Fruit fly (Drosophila melanogaster) whole organism, embryonic: ENCODE data around the gene CG3368.

Experiments used
- Awh ChIP-seq: fragments of 200-800 bp; sonication (Bioruptor generic); IDR thresholded peaks from 2 replicates; pipeline ENCODE4, ENCODE4 v1.3.6; 2022; ENCODE audit warnings: missing biosample characterization, missing genetic modification characterization
- CG11456 ChIP-seq: fragments of 200-800 bp; sonication (Bioruptor generic); IDR thresholded peaks from 3 replicates; pipeline ENCODE4 v1.3.6; 2022; ENCODE audit warnings: missing biosample characterization, missing genetic modification characterization
- CG13894 ChIP-seq: fragments of 200-800 bp; sonication (Bioruptor generic); optimal IDR thresholded peaks from 3 replicates; lab custom pipeline; 2018; ENCODE audit warnings: missing biosample characterization, mild to moderate bottlenecking, missing genetic modification characterization, moderate library complexity
- CG14014 ChIP-seq: fragments of 200-800 bp; sonication (Bioruptor generic); IDR thresholded peaks from 2 replicates; pipeline ENCODE4 v1.3.6; 2022; ENCODE audit warnings: missing biosample characterization, missing genetic modification characterization
- CG14050 ChIP-seq: fragments of 200-800 bp; sonication (Bioruptor generic); IDR thresholded peaks from 3 replicates; pipeline ENCODE4 v1.3.6; 2022; ENCODE audit warnings: missing biosample characterization, missing genetic modification characterization
- CG15514 ChIP-seq: fragments of 200-800 bp; sonication (Bioruptor generic); optimal IDR thresholded peaks from 3 replicates; lab custom pipeline; 2017; ENCODE audit warnings: missing biosample characterization, missing genetic modification characterization, mild to moderate bottlenecking, moderate library complexity, missing genetic modification reagents
- CG16815 ChIP-seq: fragments of 200-800 bp; sonication (Bioruptor generic); optimal IDR thresholded peaks from 3 replicates; lab custom pipeline; 2017; ENCODE audit warnings: missing biosample characterization, mild to moderate bottlenecking, missing genetic modification characterization
- CG17912 ChIP-seq: fragments of 200-800 bp; sonication (Bioruptor generic); optimal IDR thresholded peaks from 2 replicates; lab custom pipeline; 2018; ENCODE audit warnings: missing biosample characterization, mild to moderate bottlenecking, missing genetic modification characterization
- CG2712 ChIP-seq: fragments of 200-800 bp; optimal IDR thresholded peaks from 3 replicates; lab custom pipeline; 2019; ENCODE audit warnings: missing biosample characterization, mild to moderate bottlenecking, missing genetic modification characterization, moderate library complexity
- CG3407 ChIP-seq: fragments of 200-800 bp; sonication (Bioruptor generic); optimal IDR thresholded peaks from 2 replicates; lab custom pipeline; 2018; ENCODE audit warnings: missing biosample characterization, mild to moderate bottlenecking, missing genetic modification characterization
- CG34376 ChIP-seq: fragments of 200-800 bp; sonication (Bioruptor generic); optimal IDR thresholded peaks from 2 replicates; lab custom pipeline; 2018; ENCODE audit warnings: missing biosample characterization, mild to moderate bottlenecking, missing genetic modification characterization
- CG4854 ChIP-seq: fragments of 200-800 bp; sonication (Bioruptor generic); optimal IDR thresholded peaks from 2 replicates; lab custom pipeline; 2016; ENCODE audit warnings: missing biosample characterization, missing genetic modification characterization, inconsistent platforms
- CG5180 ChIP-seq: fragments of 200-800 bp; sonication (Bioruptor generic); optimal IDR thresholded peaks from 3 replicates; lab custom pipeline; 2017; ENCODE audit warnings: missing biosample characterization, missing genetic modification characterization, mild to moderate bottlenecking, moderate library complexity, missing genetic modification reagents
- CG6272 ChIP-seq: fragments of 200-800 bp; sonication (Bioruptor generic); IDR thresholded peaks from 2 replicates; pipeline ENCODE4 v1.3.6; 2022; ENCODE audit warnings: missing biosample characterization, missing genetic modification characterization
- CG6854 ChIP-seq: fragments of 200-800 bp; sonication (Bioruptor generic); optimal IDR thresholded peaks from 3 replicates; lab custom pipeline; 2017; ENCODE audit warnings: missing biosample characterization, mild to moderate bottlenecking, missing genetic modification characterization
- CG7839 ChIP-seq: fragments of 200-800 bp; sonication (Bioruptor generic); optimal IDR thresholded peaks from 3 replicates; lab custom pipeline; 2018; ENCODE audit warnings: missing biosample characterization, mild to moderate bottlenecking, missing genetic modification characterization, moderate library complexity
- CG8089 ChIP-seq: fragments of 200-800 bp; sonication (Bioruptor generic); optimal IDR thresholded peaks from 3 replicates; lab custom pipeline; 2016; ENCODE audit warnings: missing biosample characterization, missing genetic modification characterization
- E2f2 ChIP-seq: fragments of 200-800 bp; sonication (Bioruptor generic); IDR thresholded peaks from 2 replicates; pipeline ENCODE4 v1.3.6; 2022; ENCODE audit warnings: missing biosample characterization, missing genetic modification characterization
- Hand ChIP-seq: fragments of 200-800 bp; sonication (Bioruptor generic); optimal IDR thresholded peaks from 2 replicates; lab custom pipeline; 2017; ENCODE audit warnings: mild to moderate bottlenecking, missing biosample characterization, missing genetic modification reagents, missing genetic modification characterization
- Lhr ChIP-seq: fragments of 200-800 bp; sonication (Bioruptor generic); optimal IDR thresholded peaks from 3 replicates; lab custom pipeline; 2017; ENCODE audit warnings: mild to moderate bottlenecking, missing biosample characterization, missing genetic modification reagents, missing genetic modification characterization
- Lim3 ChIP-seq: fragments of 200-800 bp; sonication (Bioruptor generic); IDR thresholded peaks from 2 replicates; pipeline ENCODE4 v1.3.6; 2022; ENCODE audit warnings: missing biosample characterization, missing genetic modification characterization
- MBD-R2 ChIP-seq: fragments of 200-800 bp; sonication (Bioruptor generic); IDR thresholded peaks from 2 replicates; pipeline ENCODE4 v1.3.6; 2022; ENCODE audit warnings: missing biosample characterization, missing genetic modification characterization
- MESR4 ChIP-seq: fragments of 200-800 bp; sonication (Bioruptor generic); optimal IDR thresholded peaks from 2 replicates; lab custom pipeline; 2018; ENCODE audit warnings: missing biosample characterization, mild to moderate bottlenecking, missing genetic modification characterization, moderate library complexity
- Med ChIP-seq: fragments of 200-800 bp; sonication (Bioruptor generic); peaks from one replicate; lab custom pipeline; 2016; ENCODE audit warnings: missing biosample characterization, missing genetic modification characterization, mild to moderate bottlenecking, inconsistent platforms, moderate library complexity
- Neu2 ChIP-seq: fragments of 200-800 bp; sonication (Bioruptor generic); optimal IDR thresholded peaks from 3 replicates; lab custom pipeline; 2016; ENCODE audit warnings: missing biosample characterization, missing genetic modification characterization, borderline replicate concordance
- Oli ChIP-seq: fragments of 200-800 bp; sonication (Bioruptor generic); optimal IDR thresholded peaks from 2 replicates; lab custom pipeline; 2018; ENCODE audit warnings: missing biosample characterization, mild to moderate bottlenecking, missing genetic modification characterization, moderate library complexity
- Scr ChIP-seq: fragments of 200-800 bp; sonication (Bioruptor generic); IDR thresholded peaks from 2 replicates; pipeline ENCODE4 v1.3.6; 2022; ENCODE audit warnings: missing biosample characterization, missing genetic modification characterization; ENCODE audit not compliant: partially characterized antibody
- Ssrp ChIP-seq: fragments of 200-800 bp; sonication (Bioruptor generic); optimal IDR thresholded peaks from 2 replicates; lab custom pipeline; 2018; ENCODE audit warnings: missing biosample characterization, mild to moderate bottlenecking, missing genetic modification characterization, moderate library complexity
- Tbp ChIP-seq: fragments of >200 bp; optimal IDR thresholded peaks from 2 replicates; lab custom pipeline; 2018; ENCODE audit warnings: missing biosample characterization, missing genetic modification characterization
- ac ChIP-seq: fragments of 200-800 bp; sonication (Bioruptor generic); optimal IDR thresholded peaks from 3 replicates; lab custom pipeline; 2017; ENCODE audit warnings: missing biosample characterization, mild to moderate bottlenecking, missing genetic modification characterization
- amos ChIP-seq: fragments of 200-800 bp; sonication (Bioruptor generic); IDR thresholded peaks from 2 replicates; pipeline ENCODE4 v1.3.6; 2022; ENCODE audit warnings: missing biosample characterization, missing genetic modification characterization; ENCODE audit not compliant: partially characterized antibody
- ci ChIP-seq: fragments of 200-800 bp; sonication (Bioruptor generic); IDR thresholded peaks from 3 replicates; pipeline ENCODE4 v1.3.6; 2022; ENCODE audit warnings: missing biosample characterization, missing genetic modification characterization
- crol ChIP-seq: fragments of 200-800 bp; sonication (Bioruptor generic); IDR thresholded peaks from 2 replicates; pipeline ENCODE4 v1.3.6; 2022; ENCODE audit warnings: missing biosample characterization, missing genetic modification characterization
- crp ChIP-seq, 2 experiments: fragments of 200-800 bp; sonication (Bioruptor generic); optimal IDR thresholded peaks; 2 replicates in 1 of 2; 3 replicates in 1 of 2; lab custom pipeline; 2017; ENCODE audit warnings: missing biosample characterization in 2 of 2, missing genetic modification characterization in 2 of 2, mild to moderate bottlenecking in 1 of 2, moderate library complexity in 1 of 2
- disco-r ChIP-seq: fragments of 200-800 bp; sonication (Bioruptor generic); optimal IDR thresholded peaks from 2 replicates; lab custom pipeline; 2016; ENCODE audit warnings: missing biosample characterization, missing genetic modification characterization
- dm ChIP-seq: fragments of 200-800 bp; sonication (Bioruptor generic); optimal IDR thresholded peaks from 3 replicates; lab custom pipeline; 2016; ENCODE audit warnings: missing biosample characterization, missing genetic modification characterization
- dpn ChIP-seq, 2 experiments: fragments of 200-800 bp; sonication (Bioruptor generic); optimal IDR thresholded peaks; 3 replicates each; lab custom pipeline; 2016; ENCODE audit warnings: missing biosample characterization in 2 of 2, missing genetic modification characterization in 2 of 2
- fu2 ChIP-seq: fragments of 200-800 bp; sonication (Bioruptor generic); optimal IDR thresholded peaks from 2 replicates; lab custom pipeline; 2016; ENCODE audit warnings: missing biosample characterization, missing genetic modification characterization
- gce ChIP-seq: fragments of 200-800 bp; sonication (Bioruptor generic); IDR thresholded peaks from 3 replicates; pipeline ENCODE4 v1.3.6; 2022; ENCODE audit warnings: missing biosample characterization, missing genetic modification characterization
- hbn ChIP-seq: fragments of 200-800 bp; sonication (Bioruptor generic); IDR thresholded peaks from 2 replicates; pipeline ENCODE4 v1.3.6; 2022; ENCODE audit warnings: missing biosample characterization, missing genetic modification characterization; ENCODE audit not compliant: partially characterized antibody
- mirr ChIP-seq: fragments of 200-800 bp; sonication (Bioruptor generic); optimal IDR thresholded peaks from 3 replicates; lab custom pipeline; 2018; ENCODE audit warnings: missing biosample characterization, mild to moderate bottlenecking, missing genetic modification characterization
- nau ChIP-seq: fragments of 200-800 bp; sonication (Bioruptor generic); optimal IDR thresholded peaks from 3 replicates; lab custom pipeline; 2017; ENCODE audit warnings: missing biosample characterization, mild to moderate bottlenecking, missing genetic modification characterization, missing genetic modification reagents
- odd ChIP-seq: fragments of 200-800 bp; sonication (Bioruptor generic); optimal IDR thresholded peaks from 2 replicates; lab custom pipeline; 2017; ENCODE audit warnings: missing biosample characterization, mild to moderate bottlenecking, missing genetic modification characterization
- pfk ChIP-seq: fragments of 200-800 bp; sonication (Bioruptor generic); optimal IDR thresholded peaks from 2 replicates; lab custom pipeline; 2018; ENCODE audit warnings: missing biosample characterization, mild to moderate bottlenecking, missing genetic modification characterization, moderate library complexity
- sc ChIP-seq, 3 experiments: fragments of >200 bp in 2 of 3; fragments of 200-800 bp in 1 of 3; sonication (Bioruptor generic) in 1 of 3; optimal IDR thresholded peaks; 2 replicates in 2 of 3; 3 replicates in 1 of 3; lab custom pipeline; 2017; ENCODE audit warnings: mild to moderate bottlenecking in 1 of 3, missing biosample characterization in 1 of 3, missing genetic modification characterization in 1 of 3, missing genetic modification reagents in 1 of 3
- scrt ChIP-seq: fragments of 200-800 bp; sonication (Bioruptor generic); optimal IDR thresholded peaks from 2 replicates; lab custom pipeline; 2018; ENCODE audit warnings: missing biosample characterization, mild to moderate bottlenecking, missing genetic modification characterization, moderate library complexity
- shn ChIP-seq: fragments of 200-800 bp; sonication (Bioruptor generic); optimal IDR thresholded peaks from 3 replicates; lab custom pipeline; 2016; ENCODE audit warnings: missing biosample characterization, missing genetic modification characterization
- sim ChIP-seq: fragments of 200-800 bp; sonication (Bioruptor generic); IDR thresholded peaks from 2 replicates; pipeline ENCODE4 v1.3.6; 2022; ENCODE audit warnings: missing biosample characterization, missing genetic modification characterization
- toy ChIP-seq: fragments of 200-800 bp; sonication (Bioruptor generic); IDR thresholded peaks from 2 replicates; pipeline ENCODE4 v1.3.6; 2022; ENCODE audit warnings: missing biosample characterization, missing genetic modification characterization
- tx ChIP-seq: fragments of 200-800 bp; sonication (Bioruptor generic); optimal IDR thresholded peaks from 2 replicates; lab custom pipeline; 2016; ENCODE audit warnings: missing biosample characterization, missing genetic modification characterization

Gene CG3368

dm6 chr3R:27283645-27284044, at the start of gene CG3368 (continued):
- TF ChIP-seq CG7839 (tag; lab: Kevin White, UChicago), result no peak
- TF ChIP-seq MBD-R2 (GFP tag; lab: Robert Waterston, UW), result peak; percentile 84
- TF ChIP-seq E2f2 (GFP tag; lab: Robert Waterston, UW), result peak; percentile 66
- no peak for TF ChIP-seq fu2 (GFP tag; lab: Kevin White, UChicago)
- TF ChIP-seq MESR4 (GFP tag; lab: Kevin White, UChicago), result peak; percentile 55
- TF ChIP-seq Oli (tag; lab: Kevin White, UChicago), result no peak
- no peak for TF ChIP-seq Awh (GFP tag; lab: Robert Waterston, UW)
- TF ChIP-seq toy, result no peak
- no peak for TF ChIP-seq scrt (GFP tag; lab: Kevin White, UChicago)
- peak; percentile 49 for TF ChIP-seq CG15514
- TF ChIP-seq dm, result peak; percentile 21
- TF ChIP-seq hbn (GFP tag; lab: Robert Waterston, UW), result peak; percentile 30; the same call in 1 of the 2 replicates
- TF ChIP-seq sc (optimal IDR thresholded peaks at IDR 0.05; lab: Kevin White, UChicago), result no peak
- TF ChIP-seq sc (GFP tag; optimal IDR thresholded peaks at IDR 0.05; lab: Kevin White, UChicago), result no peak
- no peak for TF ChIP-seq Tbp
- no peak for TF ChIP-seq CG8089
- TF ChIP-seq CG17912 (GFP tag; lab: Kevin White, UChicago), result no peak
- no peak for TF ChIP-seq Lhr (GFP tag; lab: Kevin White, UChicago)
- TF ChIP-seq disco-r (GFP tag; lab: Kevin White, UChicago), result no peak
- TF ChIP-seq Scr (GFP tag; lab: Robert Waterston, UW), result peak; percentile 71
- no peak for TF ChIP-seq CG16815
- no peak for TF ChIP-seq Ssrp (tag; lab: Kevin White, UChicago)
- no peak for TF ChIP-seq ac (GFP tag; lab: Kevin White, UChicago)
- TF ChIP-seq CG2712 (tag; lab: Kevin White, UChicago), result no peak
- peak in 1 of 2 experiments; percentile 25 for TF ChIP-seq crp (GFP tag; optimal IDR thresholded peaks at IDR 0.05; lab: Kevin White, UChicago)
- no peak for TF ChIP-seq CG4854 (GFP tag; lab: Kevin White, UChicago)
- TF ChIP-seq pfk (GFP tag; lab: Kevin White, UChicago), result no peak
- TF ChIP-seq nau (GFP tag; lab: Kevin White, UChicago), result no peak
- no peak for TF ChIP-seq CG3407 (GFP tag; lab: Kevin White, UChicago)
- TF ChIP-seq CG6854 (GFP tag; lab: Kevin White, UChicago), result no peak
- no peak for TF ChIP-seq mirr
- TF ChIP-seq CG5180, result no peak
- no peak for TF ChIP-seq CG34376 (GFP tag; lab: Kevin White, UChicago)
- no peak for TF ChIP-seq ci
- no peak for TF ChIP-seq CG6272 (GFP tag; lab: Robert Waterston, UW)
- no peak for TF ChIP-seq CG14050 (GFP tag; lab: Robert Waterston, UW)
- no peak for TF ChIP-seq Neu2 (GFP tag; lab: Kevin White, UChicago)
- no peak for TF ChIP-seq shn (GFP tag; lab: Kevin White, UChicago)
- no peak for TF ChIP-seq gce (GFP tag; lab: Robert Waterston, UW)
- TF ChIP-seq Hand (GFP tag; lab: Kevin White, UChicago), result no peak
- TF ChIP-seq CG11456 (GFP tag; lab: Robert Waterston, UW), result no peak
- TF ChIP-seq CG14014, result no peak
- no peak for TF ChIP-seq sim
- TF ChIP-seq odd (GFP tag; lab: Kevin White, UChicago), result no peak
- TF ChIP-seq CG13894 (tag; lab: Kevin White, UChicago), result peak; percentile 30
- no peak for TF ChIP-seq Lim3 (GFP tag; lab: Robert Waterston, UW)
- TF ChIP-seq Med (GFP tag; lab: Kevin White, UChicago), result peak; percentile 61
- peak; percentile 57; the same call in 1 of the 2 replicates for TF ChIP-seq amos (GFP tag; lab: Robert Waterston, UW)
- TF ChIP-seq dpn (GFP tag; optimal IDR thresholded peaks at IDR 0.05; lab: Kevin White, UChicago), result no peak
- TF ChIP-seq crol, result 0 out of 2 replicates have a peak, but pooled peaks have one; percentile 16
- TF ChIP-seq tx (GFP tag; lab: Kevin White, UChicago), result no peak
